Fruit fly (Drosophila melanogaster): ENCODE results near the gene CG1582.

dm6 chrX:10854686-10855085 lies 44.4 kb downstream of the CG1582 start, which contains the start of gene feo:
- TF ChIP-seq NC2β (GFP tag; optimal IDR thresholded peaks at IDR 0.05) = no peak
- no peak for TF ChIP-seq ind (GFP tag; optimal IDR thresholded peaks at IDR 0.05)
- TF ChIP-seq CG4404 (GFP tag; IDR thresholded peaks at IDR 0.05) = no peak
- TF ChIP-seq eyg (GFP tag; optimal IDR thresholded peaks at IDR 0.05) = no peak
- TF ChIP-seq CG10565 (GFP tag; optimal IDR thresholded peaks at IDR 0.05) = no peak
- TF ChIP-seq dmrt99B (tag; optimal IDR thresholded peaks at IDR 0.05) = no peak
- TF ChIP-seq CG6854 (GFP tag; optimal IDR thresholded peaks at IDR 0.05) = no peak
- TF ChIP-seq CG12104 (GFP tag; optimal IDR thresholded peaks at IDR 0.05) = no peak
- TF ChIP-seq ap (GFP tag; IDR thresholded peaks at IDR 0.05) = no peak
- no peak for TF ChIP-seq CG33213 (GFP tag; optimal IDR thresholded peaks at IDR 0.05)
- TF ChIP-seq cad (GFP tag; optimal IDR thresholded peaks at IDR 0.05) = no peak
- TF ChIP-seq Abd-B (GFP tag; optimal IDR thresholded peaks at IDR 0.05) = no peak
- TF ChIP-seq btn (GFP tag; optimal IDR thresholded peaks at IDR 0.05) = no peak

Measured in whole organism, embryonic.